Worm (Caenorhabditis elegans): ENCODE results near the gene gmeb-2.

gmeb-2 gene

ce11 chrX:15847543-15848087, 31.3 kb upstream of the gmeb-2 start, which contains the start of gene F59F4.3:
Gene F59F4.3, minus strand, starts transcription at chrX:15847593.
- TF ChIP-seq ets-7 (tag; optimal IDR thresholded peaks at IDR 0.05) = no peak
- TF ChIP-seq tbx-11 (GFP tag; IDR thresholded peaks at IDR 0.05) = no peak
- TF ChIP-seq scrt-1 (GFP tag; IDR thresholded peaks at IDR 0.05) = no peak
- no peak for TF ChIP-seq F13C5.2 (tag; optimal IDR thresholded peaks at IDR 0.05)
- no peak for TF ChIP-seq ceh-13 (GFP tag; optimal IDR thresholded peaks at IDR 0.05)
- TF ChIP-seq pes-1 (GFP tag; IDR thresholded peaks at IDR 0.05) = no peak
- TF ChIP-seq B0310.2 (tag; optimal IDR thresholded peaks at IDR 0.05) = no peak
- TF ChIP-seq tbx-37 (GFP tag; conservative IDR thresholded peaks at IDR 0.05) = no peak
- TF ChIP-seq hnd-1 (tag; optimal IDR thresholded peaks at IDR 0.05) = no peak
- TF ChIP-seq tra-4 (tag; optimal IDR thresholded peaks at IDR 0.05) = no peak
- TF ChIP-seq flt-1 (GFP tag; IDR thresholded peaks at IDR 0.05) = no peak
- no peak for TF ChIP-seq aly-1 (tag; optimal IDR thresholded peaks at IDR 0.05)
- TF ChIP-seq sea-1 (GFP tag; conservative IDR thresholded peaks at IDR 0.05) = no peak

ce11 chrX:15848867-15849266, 30.0 kb upstream of the gmeb-2 start:
- TF ChIP-seq hmbx-1 (tag; optimal IDR thresholded peaks at IDR 0.05) (no peak), F13C5.2 (tag; optimal IDR thresholded peaks at IDR 0.05) (no peak)

DNA sequence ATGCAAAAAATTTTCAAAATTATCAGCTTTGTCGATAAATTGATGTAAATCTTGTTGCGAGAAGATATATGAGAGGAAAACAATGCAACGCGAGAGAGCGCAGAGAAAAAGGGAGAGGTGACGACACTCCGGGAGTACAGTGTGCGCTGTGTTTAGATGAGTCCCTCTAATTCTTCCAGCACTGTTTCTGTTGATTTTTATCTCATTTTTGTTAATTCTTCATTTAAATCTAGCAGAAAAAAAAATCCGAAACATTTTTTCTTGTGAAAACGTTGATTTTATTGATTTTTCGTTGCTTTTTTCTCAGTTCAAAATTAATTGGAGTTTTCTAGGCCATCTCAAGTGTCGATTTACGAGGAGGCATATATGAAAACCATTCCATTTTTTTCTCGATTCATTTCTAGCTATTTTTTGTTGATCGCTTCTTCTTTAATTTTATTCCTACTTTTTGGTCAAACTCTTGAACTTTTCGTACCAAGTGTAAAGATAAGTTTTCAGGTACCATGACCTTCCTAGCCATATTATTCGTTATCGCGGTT, 29.4 kb upstream of the gmeb-2 start, which contains the start of gene acl-1:
TSS of gene acl-1 (plus strand) at position 489 of the 539 bp plus-strand sequence.
- TF ChIP-seq hmbx-1 (tag; optimal IDR thresholded peaks at IDR 0.05) = no peak
- no peak for TF ChIP-seq tbx-11 (GFP tag; IDR thresholded peaks at IDR 0.05)
- no peak for TF ChIP-seq ama-1 (optimal IDR thresholded peaks at IDR 0.05)
- TF ChIP-seq ets-7 (tag; optimal IDR thresholded peaks at IDR 0.05) = no peak
- TF ChIP-seq ceh-13 (GFP tag; optimal IDR thresholded peaks at IDR 0.05) = no peak
- peak; percentile 23 for TF ChIP-seq F13C5.2 (tag; optimal IDR thresholded peaks at IDR 0.05)
- no peak for TF ChIP-seq B0310.2 (tag; optimal IDR thresholded peaks at IDR 0.05)
- no peak for TF ChIP-seq aly-1 (tag; optimal IDR thresholded peaks at IDR 0.05)
- 0 out of 2 replicates have a peak, but pooled peaks have one; percentile 36 for TF ChIP-seq tbx-37 (GFP tag; conservative IDR thresholded peaks at IDR 0.05)

DNA sequence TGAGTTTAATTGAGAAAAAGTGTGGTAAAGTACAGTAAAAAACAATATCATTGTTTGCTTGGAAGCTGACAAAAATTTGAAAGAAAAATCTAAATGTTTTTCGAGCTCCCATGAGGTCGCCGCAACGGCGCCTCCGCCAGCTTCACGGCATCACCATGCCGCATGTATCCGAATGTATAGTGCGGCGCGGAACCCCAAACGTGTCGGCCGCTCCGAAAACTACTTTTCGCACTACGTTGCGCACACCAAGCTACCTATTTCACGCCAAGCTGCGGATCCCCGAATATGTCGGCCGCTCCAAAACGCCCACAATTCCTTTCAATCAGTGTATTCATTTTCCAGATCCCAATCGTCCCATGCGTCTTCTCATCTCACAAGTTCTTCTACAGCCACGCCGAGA, 27.9 kb upstream of the gmeb-2 start:
- no peak for TF ChIP-seq tbx-37 (GFP tag; conservative IDR thresholded peaks at IDR 0.05)
- TF ChIP-seq tra-4 (tag; optimal IDR thresholded peaks at IDR 0.05) = no peak
- TF ChIP-seq B0310.2 (tag; optimal IDR thresholded peaks at IDR 0.05) = no peak

DNA sequence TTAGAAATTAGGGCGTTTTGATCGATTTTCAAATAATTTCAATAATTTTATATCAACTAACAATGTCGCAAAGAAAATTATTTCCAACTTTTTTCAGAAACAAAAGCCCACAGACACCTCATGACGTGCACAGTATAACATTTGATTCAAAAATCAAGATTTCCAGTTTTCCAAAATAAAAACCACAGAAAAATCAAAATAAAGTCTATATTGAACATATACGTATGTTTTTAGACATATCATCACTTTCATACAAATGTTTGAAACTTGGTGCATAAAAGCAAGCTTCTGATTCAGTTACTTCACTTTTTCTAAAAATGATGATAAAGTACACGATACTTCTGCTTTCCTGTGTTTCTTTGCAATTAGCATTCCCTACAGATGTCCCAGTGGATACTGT, 22.0 kb upstream of the gmeb-2 start, which contains the start of gene F53H4.2:
TSS of gene F53H4.2 (plus strand) at position 301 of the 400 bp plus-strand sequence.
- TF ChIP-seq hmbx-1 (tag; optimal IDR thresholded peaks at IDR 0.05) (no peak), tra-4 (tag; optimal IDR thresholded peaks at IDR 0.05) (no peak), ama-1 (optimal IDR thresholded peaks at IDR 0.05) (no peak), F13C5.2 (tag; optimal IDR thresholded peaks at IDR 0.05) (no peak), scrt-1 (GFP tag; IDR thresholded peaks at IDR 0.05) (no peak)

- no peak for TF ChIP-seq hmbx-1 (tag; optimal IDR thresholded peaks at IDR 0.05)
- TF ChIP-seq ceh-36 (tag; optimal IDR thresholded peaks at IDR 0.05) = no peak
- TF ChIP-seq hnd-1 (tag; optimal IDR thresholded peaks at IDR 0.05) = no peak
- TF ChIP-seq pes-1 (GFP tag; IDR thresholded peaks at IDR 0.05) = no peak
- no peak for TF ChIP-seq ceh-13 (GFP tag; optimal IDR thresholded peaks at IDR 0.05)
- TF ChIP-seq tbx-37 (GFP tag; conservative IDR thresholded peaks at IDR 0.05) = no peak
- no peak for TF ChIP-seq F13C5.2 (tag; optimal IDR thresholded peaks at IDR 0.05)
- no peak for TF ChIP-seq flt-1 (GFP tag; IDR thresholded peaks at IDR 0.05)
- no peak for TF ChIP-seq sea-1 (GFP tag; conservative IDR thresholded peaks at IDR 0.05)
- no peak for TF ChIP-seq tra-4 (tag; optimal IDR thresholded peaks at IDR 0.05)
- TF ChIP-seq aly-1 (tag; optimal IDR thresholded peaks at IDR 0.05) = no peak
Observed at ce11 chrX:15860556-15861008, 18.3 kb upstream of the gmeb-2 start, which contains the start of gene F53H4.6. Gene F53H4.6, minus strand, starts transcription at chrX:15860606.

- TF ChIP-seq tbx-37 (GFP tag; conservative IDR thresholded peaks at IDR 0.05) = no peak
- TF ChIP-seq F13C5.2 (tag; optimal IDR thresholded peaks at IDR 0.05) = peak; percentile 34
- 0 out of 2 replicates have a peak, but pooled peaks have one; percentile 12 for TF ChIP-seq flt-1 (GFP tag; IDR thresholded peaks at IDR 0.05)
Observed at ce11 chrX:15865868-15866555, 12.9 kb upstream of the gmeb-2 start, which contains the start of the genes csb-1 and F53H4.4. Gene csb-1, minus strand, starts transcription at chrX:15865918. Gene F53H4.4, plus strand, starts transcription at chrX:15866387.

DNA sequence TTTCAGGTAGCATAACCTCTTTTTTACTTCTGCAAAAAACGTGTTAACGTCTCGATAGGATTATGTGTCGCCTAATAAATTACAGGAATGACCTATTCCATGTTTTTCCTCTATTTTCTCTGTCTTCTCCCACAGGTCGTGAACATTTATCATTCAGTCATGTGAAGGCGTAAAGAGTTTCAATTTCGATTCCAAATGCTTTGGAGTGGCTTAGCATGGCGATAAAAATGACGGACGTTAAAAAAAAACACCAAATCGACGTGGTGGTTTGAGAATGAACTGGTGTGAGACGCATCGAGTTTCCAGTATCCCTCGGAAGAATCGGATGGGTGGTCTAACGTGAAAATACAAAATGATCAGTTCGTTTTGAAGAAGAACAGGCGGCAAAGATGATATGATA, 9.3 kb upstream of the gmeb-2 start:
- no peak for TF ChIP-seq tra-4 (tag; optimal IDR thresholded peaks at IDR 0.05)
- TF ChIP-seq pes-1 (GFP tag; IDR thresholded peaks at IDR 0.05) = no peak
- no peak for TF ChIP-seq ama-1 (optimal IDR thresholded peaks at IDR 0.05)
- TF ChIP-seq ets-7 (tag; optimal IDR thresholded peaks at IDR 0.05) = no peak
- no peak for TF ChIP-seq hnd-1 (tag; optimal IDR thresholded peaks at IDR 0.05)
- TF ChIP-seq aly-1 (tag; optimal IDR thresholded peaks at IDR 0.05) = no peak
- TF ChIP-seq ceh-36 (tag; optimal IDR thresholded peaks at IDR 0.05) = no peak
- TF ChIP-seq tbx-11 (GFP tag; IDR thresholded peaks at IDR 0.05) = no peak
- no peak for TF ChIP-seq hmbx-1 (tag; optimal IDR thresholded peaks at IDR 0.05)
- TF ChIP-seq sea-1 (GFP tag; conservative IDR thresholded peaks at IDR 0.05) = no peak
- TF ChIP-seq hmg-4 (GFP tag; optimal IDR thresholded peaks at IDR 0.05) = no peak
- no peak for TF ChIP-seq flt-1 (GFP tag; IDR thresholded peaks at IDR 0.05)
- no peak for TF ChIP-seq scrt-1 (GFP tag; IDR thresholded peaks at IDR 0.05)
- no peak for TF ChIP-seq F13C5.2 (tag; optimal IDR thresholded peaks at IDR 0.05)
